Worm (Caenorhabditis elegans) whole organism, L2 larva: ENCODE data around the gene igcm-3.
A peak's percentile ranks its signal among the peaks of the same experiment; 100 is the strongest.

Experiments
- R02D3.7 ChIP-seq: fragments of 150-350 bp; optimal IDR thresholded peaks from 2 replicates; lab custom pipeline; 2014; ENCODE audit warnings: missing biosample characterization, missing genetic modification characterization
- ZK546.5 ChIP-seq: sonication (generic microtip); optimal IDR thresholded peaks from 2 replicates; lab custom pipeline; 2017; ENCODE audit warnings: missing biosample characterization, missing genetic modification characterization
- aly-2 ChIP-seq: fragments of 150-350 bp; optimal IDR thresholded peaks from 2 replicates; lab custom pipeline; 2014; ENCODE audit warnings: missing biosample characterization, missing genetic modification characterization
- blmp-1 ChIP-seq: sonication (generic microtip); optimal IDR thresholded peaks from 2 replicates; lab custom pipeline; 2017; ENCODE audit warnings: missing genetic modification characterization, mild to moderate bottlenecking, missing compliant biosample characterization, antibody characterized with exemption, moderate library complexity; ENCODE audit not compliant: insufficient read depth
- ceh-16 ChIP-seq: fragments of 150-350 bp; optimal IDR thresholded peaks from 2 replicates; lab custom pipeline; 2014; ENCODE audit warnings: missing biosample characterization, missing genetic modification characterization
- ceh-82 ChIP-seq: fragments of 150-350 bp; optimal IDR thresholded peaks from 2 replicates; lab custom pipeline; 2014; ENCODE audit warnings: missing biosample characterization, missing genetic modification characterization
- crh-2 ChIP-seq: sonication (generic microtip); optimal IDR thresholded peaks from 2 replicates; lab custom pipeline; 2017; ENCODE audit warnings: missing biosample characterization, missing genetic modification characterization
- dmd-4 ChIP-seq: sonication (generic microtip); optimal IDR thresholded peaks from 2 replicates; lab custom pipeline; 2017; ENCODE audit warnings: missing biosample characterization, missing genetic modification characterization
- egl-27 ChIP-seq: sonication (generic microtip); optimal IDR thresholded peaks from 3 replicates; lab custom pipeline; 2017; ENCODE audit warnings: missing biosample characterization, missing genetic modification reagents, missing genetic modification characterization
- elt-1 ChIP-seq: fragments of 150-350 bp; optimal IDR thresholded peaks from 2 replicates; lab custom pipeline; 2014; ENCODE audit warnings: missing biosample characterization, missing genetic modification characterization
- elt-3 ChIP-seq: sonication (generic microtip); optimal IDR thresholded peaks from 2 replicates; lab custom pipeline; 2017; ENCODE audit warnings: missing biosample characterization, missing genetic modification characterization
- fos-1 ChIP-seq: fragments of 150-350 bp; optimal IDR thresholded peaks from 2 replicates; lab custom pipeline; 2014; ENCODE audit warnings: missing biosample characterization, missing genetic modification characterization
- gmeb-1 ChIP-seq: fragments of 150-350 bp; optimal IDR thresholded peaks from 2 replicates; lab custom pipeline; 2014; ENCODE audit warnings: missing biosample characterization, missing genetic modification characterization
- lin-13 ChIP-seq: fragments of 150-350 bp; optimal IDR thresholded peaks from 2 replicates; lab custom pipeline; 2014; ENCODE audit warnings: missing biosample characterization, missing genetic modification reagents, missing genetic modification characterization
- lin-39 ChIP-seq: fragments of 150-350 bp; optimal IDR thresholded peaks from 2 replicates; lab custom pipeline; 2014; ENCODE audit warnings: missing biosample characterization, missing genetic modification reagents, missing genetic modification characterization
- lsy-2 ChIP-seq, 2 experiments: fragments of 150-350 bp in 1 of 2; sonication (generic microtip) in 1 of 2; optimal IDR thresholded peaks; 2 replicates each; lab custom pipeline; 2014 to 2017; ENCODE audit warnings: missing biosample characterization in 2 of 2, missing genetic modification characterization in 2 of 2
- mab-5 ChIP-seq: fragments of 150-350 bp; optimal IDR thresholded peaks from 2 replicates; lab custom pipeline; 2014; ENCODE audit warnings: missing biosample characterization, missing genetic modification characterization
- mbf-1 ChIP-seq: sonication (generic microtip); optimal IDR thresholded peaks from 2 replicates; lab custom pipeline; 2017; ENCODE audit warnings: missing biosample characterization, missing genetic modification characterization
- nhr-10 ChIP-seq: sonication (generic microtip); optimal IDR thresholded peaks from 2 replicates; lab custom pipeline; 2017; ENCODE audit warnings: missing biosample characterization, missing genetic modification characterization
- nhr-12 ChIP-seq: fragments of 150-350 bp; optimal IDR thresholded peaks from 2 replicates; lab custom pipeline; 2014; ENCODE audit warnings: missing biosample characterization, missing genetic modification characterization
- nhr-129 ChIP-seq: fragments of 150-350 bp; optimal IDR thresholded peaks from 2 replicates; lab custom pipeline; 2014; ENCODE audit warnings: missing biosample characterization, missing genetic modification characterization
- nhr-21 ChIP-seq: fragments of 150-350 bp; optimal IDR thresholded peaks from 2 replicates; lab custom pipeline; 2014; ENCODE audit warnings: missing biosample characterization, missing genetic modification characterization
- nhr-23 ChIP-seq: fragments of 150-350 bp; optimal IDR thresholded peaks from 2 replicates; lab custom pipeline; 2014; ENCODE audit warnings: missing biosample characterization, missing genetic modification reagents, missing genetic modification characterization
- nhr-237 ChIP-seq: fragments of 150-350 bp; optimal IDR thresholded peaks from 2 replicates; lab custom pipeline; 2014; ENCODE audit warnings: missing biosample characterization, missing genetic modification characterization
- nhr-25 ChIP-seq: fragments of 150-350 bp; sonication (generic microtip); optimal IDR thresholded peaks from 3 replicates; lab custom pipeline; 2014; ENCODE audit warnings: missing biosample characterization, missing genetic modification characterization
- nhr-6 ChIP-seq: fragments of 150-350 bp; optimal IDR thresholded peaks from 2 replicates; lab custom pipeline; 2014; ENCODE audit warnings: missing biosample characterization, missing genetic modification characterization
- peb-1 ChIP-seq: fragments of 150-350 bp; optimal IDR thresholded peaks from 2 replicates; lab custom pipeline; 2014; ENCODE audit warnings: missing biosample characterization, missing genetic modification characterization
- sma-3 ChIP-seq: sonication (generic microtip); optimal IDR thresholded peaks from 2 replicates; lab custom pipeline; 2016; ENCODE audit warnings: missing genetic modification reagents, missing genetic modification characterization, missing compliant biosample characterization
- sma-9 ChIP-seq, 2 experiments: fragments of 150-350 bp in 1 of 2; sonication (generic microtip) in 1 of 2; optimal IDR thresholded peaks; 2 replicates each; lab custom pipeline; 2014 to 2016; ENCODE audit warnings: missing genetic modification characterization in 2 of 2, mild to moderate bottlenecking in 1 of 2, missing biosample characterization in 1 of 2, missing compliant biosample characterization in 1 of 2, missing genetic modification reagents in 1 of 2, moderate library complexity in 1 of 2
- snpc-4 ChIP-seq: fragments of 150-350 bp; optimal IDR thresholded peaks from 2 replicates; lab custom pipeline; 2014; ENCODE audit warnings: missing biosample characterization, missing genetic modification characterization
- unc-39 ChIP-seq: fragments of 150-350 bp; optimal IDR thresholded peaks from 2 replicates; lab custom pipeline; 2014; ENCODE audit warnings: missing biosample characterization, missing genetic modification characterization
- unc-55 ChIP-seq: fragments of 150-350 bp; sonication (generic microtip); optimal IDR thresholded peaks from 3 replicates; lab custom pipeline; 2014; ENCODE audit warnings: missing biosample characterization, missing genetic modification reagents, missing genetic modification characterization
- ztf-1 ChIP-seq: fragments of 200-800 bp; sonication (Bioruptor generic); conservative IDR thresholded peaks from 2 replicates; pipeline ENCODE4 v1.3.6; 2022; ENCODE audit warnings: missing genetic modification characterization, missing compliant biosample characterization
- ztf-11 ChIP-seq: sonication (generic microtip); optimal IDR thresholded peaks from 2 replicates; lab custom pipeline; 2017; ENCODE audit warnings: missing biosample characterization, missing genetic modification characterization
- ztf-4 ChIP-seq: fragments of 150-350 bp; optimal IDR thresholded peaks from 2 replicates; lab custom pipeline; 2014; ENCODE audit warnings: missing biosample characterization, missing genetic modification characterization

igcm-3 gene

DNA sequence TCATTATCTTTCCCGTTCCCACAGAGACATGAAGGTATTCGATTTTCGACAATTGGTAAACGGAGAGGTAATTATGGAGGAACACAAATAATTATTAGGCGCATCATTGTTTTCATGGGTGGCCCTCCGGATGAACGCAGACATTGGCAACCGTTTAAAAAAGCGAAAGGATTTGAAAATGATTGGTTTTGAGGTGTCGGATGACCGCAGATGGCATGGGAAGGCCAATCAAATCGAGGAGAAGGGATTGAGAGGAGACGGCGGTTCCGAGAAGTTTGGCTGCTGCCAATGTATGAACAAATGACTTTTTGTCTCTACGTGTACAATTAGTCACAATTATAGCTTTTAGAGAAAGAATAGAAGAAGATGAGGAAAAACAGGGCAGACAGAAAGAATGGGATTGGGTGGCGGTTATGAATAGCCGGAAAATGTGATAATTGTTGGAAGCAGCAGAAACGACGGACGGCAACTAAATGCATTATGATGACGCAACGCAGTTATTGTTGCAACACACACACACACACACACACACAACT lies 1.9 kb upstream of the igcm-3 start:
- no peak for TF ChIP-seq lsy-2 (tag; optimal IDR thresholded peaks at IDR 0.05; lab: Kevin White, UChicago)
- no peak for TF ChIP-seq nhr-129 (tag; lab: Kevin White, UChicago)
- no peak for TF ChIP-seq unc-39 (tag; lab: Kevin White, UChicago)
- TF ChIP-seq nhr-21 = no peak
- TF ChIP-seq snpc-4 (tag; lab: Kevin White, UChicago) = no peak
- TF ChIP-seq lin-13 (GFP tag; lab: Kevin White, UChicago) = no peak
- TF ChIP-seq blmp-1 (tag; lab: Kevin White, UChicago) = no peak
- TF ChIP-seq nhr-12 = no peak
- TF ChIP-seq peb-1 (tag; lab: Kevin White, UChicago) = no peak
- no peak for TF ChIP-seq elt-3
- no peak for TF ChIP-seq gmeb-1 (tag; lab: Kevin White, UChicago)
- TF ChIP-seq aly-2 (tag; lab: Kevin White, UChicago) = no peak
- no peak for TF ChIP-seq mab-5 (tag; lab: Kevin White, UChicago)
- TF ChIP-seq sma-3 = no peak
- no peak for TF ChIP-seq ztf-11 (tag; lab: Kevin White, UChicago)
- TF ChIP-seq ztf-4 (tag; lab: Kevin White, UChicago) = no peak
- TF ChIP-seq crh-2 (tag; lab: Kevin White, UChicago) = no peak

DNA sequence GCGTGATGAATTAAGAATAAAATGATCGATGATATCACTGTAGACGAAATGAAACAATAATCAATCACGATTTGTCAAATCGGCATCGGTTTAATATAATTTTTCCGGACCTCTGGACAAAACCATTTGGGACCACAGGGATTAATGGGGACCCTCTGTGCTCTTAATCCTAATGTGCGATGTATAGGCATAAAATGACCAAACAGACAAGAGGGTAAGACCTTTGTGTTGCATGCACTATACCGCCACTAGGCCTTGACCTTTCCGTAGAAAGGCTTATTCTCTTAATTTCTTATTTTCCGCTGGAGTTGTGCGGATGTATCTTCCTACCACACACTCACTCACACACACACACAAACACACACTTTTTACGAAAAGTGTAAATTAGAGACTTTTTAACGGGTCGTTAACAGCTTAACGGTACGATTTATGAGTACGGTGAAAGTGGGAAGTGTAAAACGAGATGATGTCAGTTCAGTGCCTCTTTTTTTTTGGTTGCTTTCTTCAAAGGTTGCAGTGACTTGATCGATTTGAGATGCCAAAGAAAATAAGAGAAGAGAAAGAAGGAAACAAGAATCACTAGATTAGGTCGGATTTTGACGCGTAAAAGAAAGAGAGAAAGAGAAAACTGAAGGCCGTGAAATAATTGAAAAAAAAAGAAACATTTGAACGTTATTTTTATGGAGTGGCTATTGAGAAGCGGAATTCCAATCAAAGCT lies 732 bp downstream of the igcm-3 start:
- TF ChIP-seq egl-27 (tag; lab: Kevin White, UChicago) = no peak
- TF ChIP-seq sma-3 = no peak
- TF ChIP-seq nhr-129 (tag; lab: Kevin White, UChicago) = no peak
- peak; percentile 41 for TF ChIP-seq nhr-25 (tag; lab: Kevin White, UChicago)
- no peak for TF ChIP-seq ceh-82 (tag; lab: Kevin White, UChicago)
- TF ChIP-seq nhr-237 = no peak
- TF ChIP-seq mbf-1 (tag; lab: Kevin White, UChicago) = no peak
- TF ChIP-seq ztf-4 (tag; lab: Kevin White, UChicago) = no peak
- TF ChIP-seq nhr-6 (tag; lab: Kevin White, UChicago) = no peak
- no peak for TF ChIP-seq dmd-4 (tag; lab: Kevin White, UChicago)
- peak; percentile 29 for TF ChIP-seq blmp-1 (tag; lab: Kevin White, UChicago)
- no peak for TF ChIP-seq peb-1 (tag; lab: Kevin White, UChicago)

DNA sequence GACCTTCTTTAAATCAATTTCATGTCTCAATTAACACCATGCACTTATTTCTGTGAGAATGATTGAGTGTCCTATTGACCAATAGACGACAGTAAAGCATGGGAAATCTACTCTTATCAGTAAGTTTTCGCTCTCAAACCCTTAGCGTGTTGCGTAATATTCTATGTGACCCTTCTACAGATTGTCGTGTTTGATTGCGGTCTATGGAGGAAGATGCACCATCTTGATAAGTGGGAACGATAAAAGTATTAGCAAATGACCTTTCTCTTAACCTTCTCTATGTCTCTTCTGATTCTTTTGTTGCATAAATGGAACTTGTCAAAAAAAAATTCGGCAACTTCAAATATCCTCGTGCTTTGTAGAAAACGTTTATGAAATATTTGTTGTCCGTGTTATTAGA lies 1.8 kb downstream of the igcm-3 start:
- TF ChIP-seq fos-1 (tag; lab: Kevin White, UChicago) = peak; percentile 31
- TF ChIP-seq ceh-16 (tag; lab: Kevin White, UChicago) = peak; percentile 94
- TF ChIP-seq elt-1 = peak; percentile 88
- no peak for TF ChIP-seq lsy-2 (tag; optimal IDR thresholded peaks at IDR 0.05; lab: Kevin White, UChicago)
- TF ChIP-seq sma-9 (GFP tag; optimal IDR thresholded peaks at IDR 0.05; lab: Kevin White, UChicago) = peak; percentile 72
- no peak for TF ChIP-seq sma-9 (tag; optimal IDR thresholded peaks at IDR 0.05; lab: Kevin White, UChicago)
- no peak for TF ChIP-seq ZK546.5
- no peak for TF ChIP-seq nhr-12
- TF ChIP-seq egl-27 (tag; lab: Kevin White, UChicago) = no peak
- peak; percentile 68 for TF ChIP-seq nhr-25 (tag; lab: Kevin White, UChicago)

DNA sequence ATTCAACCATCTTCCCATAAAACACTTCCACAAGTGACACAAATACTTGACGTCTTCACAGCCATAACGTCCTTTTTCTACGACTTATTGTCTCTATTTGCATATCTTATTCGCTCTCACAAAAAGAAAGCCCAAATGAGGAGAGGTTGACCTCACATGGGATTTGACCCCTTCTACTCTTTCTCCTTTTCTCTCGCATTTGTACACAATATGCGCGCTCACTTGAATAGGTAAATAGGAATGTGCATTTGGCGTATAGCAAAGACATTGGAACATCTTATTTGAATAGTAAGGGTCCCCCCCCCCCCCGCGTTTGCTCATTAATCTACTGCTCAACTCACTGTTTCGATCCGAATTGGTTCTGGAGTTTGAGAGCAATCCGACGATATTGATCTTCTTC lies 5.0 kb downstream of the igcm-3 start:
- TF ChIP-seq ztf-1 (GFP tag; lab: Robert Waterston, UW) (no peak), ceh-16 (tag; lab: Kevin White, UChicago) (no peak), lin-39 (tag; lab: Kevin White, UChicago) (no peak), sma-3 (no peak), nhr-25 (tag; lab: Kevin White, UChicago) (no peak), ceh-82 (tag; lab: Kevin White, UChicago) (no peak), lsy-2 (tag; optimal IDR thresholded peaks at IDR 0.05; lab: Kevin White, UChicago) (no peak), crh-2 (tag; lab: Kevin White, UChicago) (no peak), lin-13 (GFP tag; lab: Kevin White, UChicago) (no peak), sma-9 (GFP tag; optimal IDR thresholded peaks at IDR 0.05; lab: Kevin White, UChicago) (no peak), sma-9 (tag; optimal IDR thresholded peaks at IDR 0.05; lab: Kevin White, UChicago) (no peak), nhr-23 (tag; lab: Kevin White, UChicago) (no peak), nhr-10 (tag; lab: Kevin White, UChicago) (no peak), mbf-1 (tag; lab: Kevin White, UChicago) (no peak), unc-55 (GFP tag; lab: Kevin White, UChicago) (no peak), R02D3.7 (no peak)
